Fruit fly (Drosophila melanogaster) whole organism, prepupa: ENCODE results near the gene CG7600.

Experiments used
- Blimp-1 ChIP-seq: fragments of 200-800 bp; sonication (Bioruptor generic); optimal IDR thresholded peaks from 3 replicates; lab custom pipeline; 2017; ENCODE audit warnings: missing biosample characterization, missing genetic modification characterization, mild to moderate bottlenecking, moderate library complexity, missing genetic modification reagents
- CG10631 ChIP-seq: fragments of 200-800 bp; sonication (Bioruptor generic); optimal IDR thresholded peaks from 2 replicates; lab custom pipeline; 2016; ENCODE audit warnings: missing biosample characterization, missing genetic modification characterization
- CG11902 ChIP-seq: fragments of 200-800 bp; sonication (Bioruptor generic); optimal IDR thresholded peaks from 3 replicates; lab custom pipeline; 2016; ENCODE audit warnings: missing biosample characterization, missing genetic modification characterization
- CG15336 ChIP-seq: fragments of 200-800 bp; sonication (Bioruptor generic); IDR thresholded peaks from 2 replicates; pipeline ENCODE4 v1.3.6; 2022; ENCODE audit warnings: missing biosample characterization, missing genetic modification characterization
- CG1621 ChIP-seq: fragments of 200-800 bp; sonication (Bioruptor generic); optimal IDR thresholded peaks from 3 replicates; lab custom pipeline; 2018; ENCODE audit warnings: missing biosample characterization, mild to moderate bottlenecking, missing genetic modification characterization
- CG16779 ChIP-seq: fragments of 200-800 bp; sonication (Bioruptor generic); optimal IDR thresholded peaks from 3 replicates; lab custom pipeline; 2017; ENCODE audit warnings: missing biosample characterization, mild to moderate bottlenecking, missing genetic modification characterization
- CG3032 ChIP-seq: fragments of 200-800 bp; optimal IDR thresholded peaks from 2 replicates; lab custom pipeline; 2019; ENCODE audit warnings: missing biosample characterization, mild to moderate bottlenecking, missing genetic modification characterization, moderate library complexity
- CG31627 ChIP-seq: fragments of 200-800 bp; sonication (Bioruptor generic); optimal IDR thresholded peaks from 3 replicates; lab custom pipeline; 2016; ENCODE audit warnings: missing biosample characterization, missing genetic modification characterization
- CG32006 ChIP-seq: fragments of 200-800 bp; sonication (Bioruptor generic); optimal IDR thresholded peaks from 3 replicates; lab custom pipeline; 2017; ENCODE audit warnings: missing biosample characterization, mild to moderate bottlenecking, missing genetic modification characterization
- CG34406 ChIP-seq: fragments of 200-800 bp; sonication (Bioruptor generic); optimal IDR thresholded peaks from 3 replicates; lab custom pipeline; 2016; ENCODE audit warnings: missing biosample characterization, missing genetic modification characterization
- CG6276 ChIP-seq: fragments of 200-800 bp; sonication (Bioruptor generic); optimal IDR thresholded peaks from 2 replicates; lab custom pipeline; 2017; ENCODE audit warnings: missing biosample characterization, mild to moderate bottlenecking, missing genetic modification characterization
- CG6792 ChIP-seq: fragments of 200-800 bp; sonication (Bioruptor generic); optimal IDR thresholded peaks from 3 replicates; lab custom pipeline; 2016; ENCODE audit warnings: missing biosample characterization, missing genetic modification characterization
- CG6808 ChIP-seq: fragments of 200-800 bp; sonication (Bioruptor generic); optimal IDR thresholded peaks from 3 replicates; lab custom pipeline; 2017; ENCODE audit warnings: missing biosample characterization, missing genetic modification characterization, mild to moderate bottlenecking, moderate library complexity, missing genetic modification reagents
- CG6854 ChIP-seq: fragments of 200-800 bp; sonication (Bioruptor generic); optimal IDR thresholded peaks from 2 replicates; lab custom pipeline; 2017; ENCODE audit warnings: missing biosample characterization, mild to moderate bottlenecking, missing genetic modification characterization
- CG7368 ChIP-seq: fragments of 200-800 bp; sonication (Bioruptor generic); optimal IDR thresholded peaks from 3 replicates; lab custom pipeline; 2016; ENCODE audit warnings: missing biosample characterization, missing genetic modification characterization
- CG8119 ChIP-seq: fragments of 200-800 bp; sonication (Bioruptor generic); IDR thresholded peaks from 3 replicates; pipeline ENCODE4 v1.3.6; 2022; ENCODE audit warnings: missing biosample characterization, missing genetic modification characterization
- CG8319 ChIP-seq: fragments of 200-800 bp; sonication (Bioruptor generic); optimal IDR thresholded peaks from 3 replicates; lab custom pipeline; 2016; ENCODE audit warnings: missing biosample characterization, missing genetic modification characterization
- CG9139 ChIP-seq: fragments of 200-800 bp; sonication (Bioruptor generic); optimal IDR thresholded peaks from 3 replicates; lab custom pipeline; 2017; ENCODE audit warnings: missing biosample characterization, mild to moderate bottlenecking, missing genetic modification characterization
- Eip93F ChIP-seq: fragments of 200-800 bp; sonication (Bioruptor generic); optimal IDR thresholded peaks from 2 replicates; lab custom pipeline; 2016; ENCODE audit warnings: missing biosample characterization, mild to moderate bottlenecking, missing genetic modification characterization
- Gug ChIP-seq: fragments of 200-800 bp; sonication (Bioruptor generic); IDR thresholded peaks from 2 replicates; pipeline ENCODE4 v1.3.6; 2022; ENCODE audit warnings: missing biosample characterization, missing genetic modification characterization
- Hr38 ChIP-seq: sonication (Bioruptor generic); optimal IDR thresholded peaks from 2 replicates; lab custom pipeline; 2016; ENCODE audit warnings: missing biosample characterization, missing genetic modification characterization
- Hr39 ChIP-seq: fragments of 200-800 bp; sonication (Bioruptor generic); optimal IDR thresholded peaks from 2 replicates; lab custom pipeline; 2016; ENCODE audit warnings: missing biosample characterization, missing genetic modification characterization
- Lpt ChIP-seq: fragments of 200-800 bp; sonication (Bioruptor generic); optimal IDR thresholded peaks from 3 replicates; lab custom pipeline; 2016; ENCODE audit warnings: missing biosample characterization, missing genetic modification characterization
- Met ChIP-seq: fragments of 200-800 bp; sonication (Bioruptor generic); optimal IDR thresholded peaks from 3 replicates; lab custom pipeline; 2016; ENCODE audit warnings: missing biosample characterization, missing genetic modification characterization
- OdsH ChIP-seq: fragments of 200-800 bp; sonication (Bioruptor generic); optimal IDR thresholded peaks from 3 replicates; lab custom pipeline; 2016; ENCODE audit warnings: missing biosample characterization, missing genetic modification characterization
- Smox ChIP-seq: fragments of 200-800 bp; sonication (Bioruptor generic); optimal IDR thresholded peaks from 3 replicates; lab custom pipeline; 2016; ENCODE audit warnings: missing biosample characterization, missing genetic modification characterization
- Sox102F ChIP-seq: fragments of 200-800 bp; sonication (Bioruptor generic); optimal IDR thresholded peaks from 2 replicates; lab custom pipeline; 2016; ENCODE audit warnings: missing biosample characterization, mild to moderate bottlenecking, missing genetic modification characterization
- acj6 ChIP-seq: fragments of 200-800 bp; sonication (Bioruptor generic); optimal IDR thresholded peaks from 3 replicates; lab custom pipeline; 2016; ENCODE audit warnings: missing biosample characterization, missing genetic modification characterization
- cyc ChIP-seq: fragments of 200-800 bp; sonication (Bioruptor generic); optimal IDR thresholded peaks from 3 replicates; lab custom pipeline; 2016; ENCODE audit warnings: missing biosample characterization, missing genetic modification characterization
- dac ChIP-seq: fragments of 200-800 bp; sonication (Bioruptor generic); optimal IDR thresholded peaks from 2 replicates; lab custom pipeline; 2017; ENCODE audit warnings: missing biosample characterization, mild to moderate bottlenecking, missing genetic modification characterization
- dsx ChIP-seq: fragments of 200-800 bp; optimal IDR thresholded peaks from 3 replicates; lab custom pipeline; 2019; ENCODE audit warnings: missing biosample characterization, mild to moderate bottlenecking, missing genetic modification characterization, moderate library complexity; ENCODE audit not compliant: poor library complexity, severe bottlenecking
- eg ChIP-seq: fragments of 200-800 bp; sonication (Bioruptor generic); IDR thresholded peaks from 3 replicates; pipeline ENCODE4 v1.3.6; 2022; ENCODE audit warnings: missing biosample characterization, missing genetic modification characterization
- esn ChIP-seq: fragments of 200-800 bp; sonication (Bioruptor generic); optimal IDR thresholded peaks from 2 replicates; lab custom pipeline; 2016; ENCODE audit warnings: missing biosample characterization, mild to moderate bottlenecking, missing genetic modification characterization, moderate library complexity
- fd59A ChIP-seq: fragments of 200-800 bp; sonication (Bioruptor generic); optimal IDR thresholded peaks from 2 replicates; lab custom pipeline; 2017; ENCODE audit warnings: missing biosample characterization, mild to moderate bottlenecking, missing genetic modification characterization, missing genetic modification reagents
- fd85E ChIP-seq: fragments of 200-800 bp; sonication (Bioruptor generic); optimal IDR thresholded peaks from 3 replicates; lab custom pipeline; 2016; ENCODE audit warnings: missing biosample characterization, missing genetic modification characterization
- fkh ChIP-seq: fragments of 200-800 bp; sonication (Bioruptor generic); optimal IDR thresholded peaks from 3 replicates; lab custom pipeline; 2017; ENCODE audit warnings: missing biosample characterization, mild to moderate bottlenecking, missing genetic modification characterization, moderate library complexity
- lz ChIP-seq: fragments of 200-800 bp; sonication (Bioruptor generic); optimal IDR thresholded peaks from 3 replicates; lab custom pipeline; 2016; ENCODE audit warnings: missing biosample characterization, missing genetic modification characterization
- pdm3 ChIP-seq: fragments of 200-800 bp; sonication (Bioruptor generic); optimal IDR thresholded peaks from 3 replicates; lab custom pipeline; 2016; ENCODE audit warnings: missing biosample characterization, missing genetic modification characterization
- salr ChIP-seq, 2 experiments: fragments of 200-800 bp; sonication (Bioruptor generic); optimal IDR thresholded peaks; 3 replicates each; lab custom pipeline; 2016 to 2018; ENCODE audit warnings: missing biosample characterization in 2 of 2, missing genetic modification characterization in 2 of 2, mild to moderate bottlenecking in 1 of 2
- spab ChIP-seq: fragments of 200-800 bp; sonication (Bioruptor generic); optimal IDR thresholded peaks from 2 replicates; lab custom pipeline; 2017; ENCODE audit warnings: missing biosample characterization, mild to moderate bottlenecking, missing genetic modification characterization, missing genetic modification reagents
- ss ChIP-seq, 2 experiments: fragments of 200-800 bp; sonication (Bioruptor generic); optimal IDR thresholded peaks; 2 replicates in 1 of 2; 3 replicates in 1 of 2; lab custom pipeline; 2017 to 2018; ENCODE audit warnings: mild to moderate bottlenecking in 2 of 2, missing biosample characterization in 2 of 2, missing genetic modification characterization in 2 of 2, moderate library complexity in 1 of 2
- svp ChIP-seq: fragments of 200-800 bp; sonication (Bioruptor generic); peaks from one replicate; lab custom pipeline; 2016; ENCODE audit warnings: missing biosample characterization, missing genetic modification characterization
- topi ChIP-seq: fragments of 200-800 bp; sonication (Bioruptor generic); optimal IDR thresholded peaks from 3 replicates; lab custom pipeline; 2016; ENCODE audit warnings: missing biosample characterization, missing genetic modification characterization

CG7600 gene

DNA sequence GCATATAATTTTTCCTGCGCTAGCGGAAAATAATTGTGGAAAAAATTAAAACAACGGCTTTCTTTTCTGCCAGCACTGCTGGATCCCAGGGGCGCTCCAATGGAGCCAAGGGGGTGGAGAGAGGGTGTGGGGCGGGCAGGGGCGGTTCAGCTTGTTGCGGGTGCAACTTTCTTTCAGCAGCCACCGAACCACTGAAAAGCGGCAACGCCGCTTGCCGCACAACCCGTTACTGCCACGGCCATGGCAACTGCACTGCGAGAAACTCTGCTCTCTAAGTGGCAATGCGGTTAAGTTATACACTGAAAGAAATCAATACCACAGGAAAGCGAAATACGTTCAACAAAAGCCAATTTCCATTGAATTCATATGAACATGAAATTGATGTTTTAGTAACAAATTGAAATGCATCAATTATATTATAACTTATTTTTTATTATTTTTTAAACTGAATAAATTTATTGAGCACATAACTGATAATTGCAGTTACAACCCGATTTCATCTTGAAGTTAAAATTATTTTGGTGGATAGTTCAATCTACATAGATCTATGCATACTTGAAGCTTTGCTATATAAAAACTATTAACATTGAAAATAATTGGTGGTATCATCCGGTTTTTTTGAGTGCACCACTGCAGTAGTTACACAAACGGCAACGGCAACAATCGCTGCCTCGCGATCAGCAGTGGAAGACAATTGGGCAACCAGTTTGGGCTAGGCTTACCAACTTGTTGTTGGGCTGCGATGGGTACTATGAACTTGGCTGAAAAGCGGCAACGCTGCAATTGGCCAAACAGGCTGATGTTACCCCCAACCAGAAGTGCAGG is 45.8 kb downstream of the CG7600 start (continued):
- peak; percentile 59 for TF ChIP-seq Gug
- peak; percentile 86 for TF ChIP-seq CG6276
- peak; percentile 83 for TF ChIP-seq svp
- TF ChIP-seq fd85E: peak; percentile 53
- peak; percentile 61 for TF ChIP-seq Blimp-1 (GFP tag; lab: Kevin White, UChicago)
- peak; percentile 79 for TF ChIP-seq esn
- peak; percentile 79 for TF ChIP-seq dac (GFP tag; lab: Kevin White, UChicago)
- peak; percentile 78 for TF ChIP-seq spab (GFP tag; lab: Kevin White, UChicago)
- TF ChIP-seq CG34406: peak; percentile 86
- TF ChIP-seq CG9139 (GFP tag; lab: Kevin White, UChicago): peak; percentile 63

- TF ChIP-seq svp (peak; percentile 61), Lpt (GFP tag; lab: Kevin White, UChicago) (no peak), fkh (peak; percentile 96)
These were observed 47.8 kb downstream of the CG7600 start for dm6 chr3L:11258392-11258791.

DNA sequence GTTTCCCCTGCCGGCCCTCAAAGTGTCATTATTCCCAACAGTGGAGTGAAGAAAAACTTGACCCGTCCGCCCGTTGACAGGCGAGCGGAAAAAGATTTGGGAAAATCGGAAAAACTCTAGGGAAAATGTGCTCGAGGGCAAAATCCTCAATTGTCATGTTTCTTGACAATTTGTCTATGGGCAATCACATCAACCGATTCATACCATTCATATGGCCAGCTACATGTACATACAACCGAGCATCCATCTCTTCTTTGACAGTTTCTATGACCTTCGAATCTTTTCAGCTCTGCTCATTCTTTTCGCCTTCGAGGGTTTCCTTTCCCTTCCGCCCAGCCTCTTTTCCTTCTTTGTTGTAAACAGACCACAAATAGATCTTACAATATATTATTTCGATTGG is 49.2 kb downstream of the CG7600 start:
- TF ChIP-seq CG15336 (GFP tag; lab: Robert Waterston, UW) (no peak), svp (no peak), CG7368 (GFP tag; lab: Kevin White, UChicago) (no peak), CG32006 (GFP tag; lab: Kevin White, UChicago) (no peak), Eip93F (no peak), salr (GFP tag; optimal IDR thresholded peaks at IDR 0.05; lab: Kevin White, UChicago) (no peak), CG1621 (no peak), CG16779 (tag; lab: Kevin White, UChicago) (no peak), pdm3 (GFP tag; lab: Kevin White, UChicago) (no peak), fd59A (GFP tag; lab: Kevin White, UChicago) (no peak), CG11902 (GFP tag; lab: Kevin White, UChicago) (no peak), Met (GFP tag; lab: Kevin White, UChicago) (no peak), CG6854 (GFP tag; lab: Kevin White, UChicago) (no peak), CG6808 (GFP tag; lab: Kevin White, UChicago) (no peak)

dm6 chr3L:11260275-11260734 is 49.7 kb downstream of the CG7600 start:
- TF ChIP-seq ss (GFP tag; optimal IDR thresholded peaks at IDR 0.05; lab: Kevin White, UChicago): no peak
- TF ChIP-seq Eip93F: no peak
- TF ChIP-seq Hr38 (GFP tag; lab: Kevin White, UChicago): no peak
- peak; percentile 38 for TF ChIP-seq CG6792
- TF ChIP-seq CG3032: peak; percentile 39
- TF ChIP-seq Met (GFP tag; lab: Kevin White, UChicago): no peak
- TF ChIP-seq pdm3 (GFP tag; lab: Kevin White, UChicago): peak; percentile 44
- no peak for TF ChIP-seq Blimp-1 (GFP tag; lab: Kevin White, UChicago)
- TF ChIP-seq CG8119 (GFP tag; lab: Robert Waterston, UW): peak; percentile 40; the same call in 1 of the 3 replicates
- peak; percentile 25 for TF ChIP-seq acj6 (GFP tag; lab: Kevin White, UChicago)
- no peak for TF ChIP-seq CG6808 (GFP tag; lab: Kevin White, UChicago)
- no peak for TF ChIP-seq Smox (GFP tag; lab: Kevin White, UChicago)
- TF ChIP-seq OdsH (GFP tag; lab: Kevin White, UChicago): peak; percentile 44
- no peak for TF ChIP-seq CG6276
- peak; percentile 39 for TF ChIP-seq Sox102F
- peak in 1 of 2 experiments; percentile 8 for TF ChIP-seq salr (GFP tag; optimal IDR thresholded peaks at IDR 0.05; lab: Kevin White, UChicago)
- no peak for TF ChIP-seq esn
- TF ChIP-seq topi (GFP tag; lab: Kevin White, UChicago): no peak
- peak; percentile 50 for TF ChIP-seq CG10631 (GFP tag; lab: Kevin White, UChicago)
- TF ChIP-seq lz: peak; percentile 25
- TF ChIP-seq CG8319 (GFP tag; lab: Kevin White, UChicago): peak; percentile 18
- TF ChIP-seq dac (GFP tag; lab: Kevin White, UChicago): no peak
- TF ChIP-seq fkh: peak; percentile 81
- TF ChIP-seq cyc (GFP tag; lab: Kevin White, UChicago): peak; percentile 25
- peak; percentile 31 for TF ChIP-seq Hr39 (GFP tag; lab: Kevin White, UChicago)
- peak; percentile 7 for TF ChIP-seq spab (GFP tag; lab: Kevin White, UChicago)
- TF ChIP-seq CG31627: peak; percentile 16
- TF ChIP-seq dsx: no peak
- TF ChIP-seq CG11902 (GFP tag; lab: Kevin White, UChicago): no peak
- TF ChIP-seq eg (GFP tag; lab: Robert Waterston, UW): 0 out of 3 replicates have a peak, but pooled peaks have one; percentile 4
